Worm (Caenorhabditis elegans): ENCODE results near the gene str-94.

ce11 chrV:9246260-9246659 is 2.8 kb downstream of the str-94 start, which contains the start of gene aat-2:
- TF ChIP-seq aly-2 (tag; optimal IDR thresholded peaks at IDR 0.05) (no peak), ceh-16 (tag; optimal IDR thresholded peaks at IDR 0.05) (no peak), unc-62 (GFP tag; optimal IDR thresholded peaks at IDR 0.05) (no peak), nhr-12 (tag; optimal IDR thresholded peaks at IDR 0.05) (no peak), egl-27 (tag; optimal IDR thresholded peaks at IDR 0.05) (no peak), tbx-2 (tag; optimal IDR thresholded peaks at IDR 0.05) (no peak), ztf-4 (tag; optimal IDR thresholded peaks at IDR 0.05) (no peak), nhr-25 (tag; optimal IDR thresholded peaks at IDR 0.05) (no peak), nhr-11 (tag; optimal IDR thresholded peaks at IDR 0.05) (no peak), fos-1 (tag; optimal IDR thresholded peaks at IDR 0.05) (no peak), nhr-237 (tag; optimal IDR thresholded peaks at IDR 0.05) (no peak), ama-1 (optimal IDR thresholded peaks at IDR 0.05) (no peak)

Measured in whole organism, L3 larva.